Worm (Caenorhabditis elegans): ENCODE data around the gene nipa-1.

DNA sequence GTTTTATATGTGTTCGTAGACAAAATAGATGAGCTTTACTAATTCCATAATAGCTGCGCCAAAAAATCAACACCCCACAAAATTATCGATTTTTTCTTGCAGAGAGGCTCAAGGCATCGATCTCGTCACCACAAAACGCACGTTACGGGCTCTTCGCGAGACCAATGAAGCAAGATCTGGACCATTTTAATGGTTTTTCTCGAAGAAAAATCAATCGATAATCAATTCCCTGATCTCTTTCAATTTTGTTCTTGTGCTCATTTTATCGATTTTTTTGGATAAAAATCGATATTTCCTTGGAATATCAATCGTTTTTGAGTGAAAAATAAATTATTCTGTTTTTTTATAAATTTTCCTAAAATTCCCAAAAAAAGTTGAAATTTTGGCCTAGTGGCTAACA is 26.8 kb downstream of the nipa-1 start:
- TF ChIP-seq cog-1 (tag; optimal IDR thresholded peaks at IDR 0.05) (no peak), flt-1 (GFP tag; IDR thresholded peaks at IDR 0.05) (no peak), tab-1 (GFP tag; IDR thresholded peaks at IDR 0.05) (no peak), T22C8.4 (GFP tag; IDR thresholded peaks at IDR 0.05) (peak; percentile 83), ref-1 (GFP tag; conservative IDR thresholded peaks at IDR 0.05) (no peak), ztf-23 (GFP tag; IDR thresholded peaks at IDR 0.05) (no peak), med-1 (GFP tag; optimal IDR thresholded peaks at IDR 0.05; ENCODE audit: insufficient read depth) (no peak)

Data from whole organism, midembryonic.